Worm (Caenorhabditis elegans) whole organism, mixed stage, embryonic: ENCODE measurements around the gene Y50D4C.6.
A peak's percentile ranks its signal among the peaks of the same experiment; 100 is the strongest.

Source experiments
- M03D4.4 ChIP-seq: sonication (generic microtip); optimal IDR thresholded peaks from 2 replicates; lab custom pipeline; 2017; ENCODE audit warnings: mild to moderate bottlenecking, missing genetic modification characterization, missing compliant biosample characterization
- bed-3 ChIP-seq: fragments of 200-800 bp; sonication (Bioruptor generic); optimal IDR thresholded peaks from 3 replicates; lab custom pipeline; 2018; ENCODE audit warnings: mild to moderate bottlenecking, missing genetic modification characterization, moderate library complexity, missing compliant biosample characterization
- blmp-1 ChIP-seq: fragments of 150-350 bp; optimal IDR thresholded peaks from 2 replicates; lab custom pipeline; 2014; ENCODE audit warnings: missing biosample characterization, missing genetic modification characterization
- ceh-39 ChIP-seq: fragments of 150-350 bp; optimal IDR thresholded peaks from 2 replicates; lab custom pipeline; 2014; ENCODE audit warnings: missing biosample characterization, missing genetic modification characterization
- ceh-43 ChIP-seq: fragments of 200-800 bp; sonication (Bioruptor generic); optimal IDR thresholded peaks from 2 replicates; lab custom pipeline; 2018; ENCODE audit warnings: mild to moderate bottlenecking, missing genetic modification characterization, moderate library complexity, missing compliant biosample characterization
- ceh-83 ChIP-seq: fragments of 200-800 bp; sonication (Bioruptor generic); optimal IDR thresholded peaks from 2 replicates; lab custom pipeline; 2018; ENCODE audit warnings: mild to moderate bottlenecking, missing genetic modification characterization, missing compliant biosample characterization
- ces-1 ChIP-seq: fragments of 150-350 bp; optimal IDR thresholded peaks from 2 replicates; lab custom pipeline; 2014; ENCODE audit warnings: missing biosample characterization, missing genetic modification reagents, missing genetic modification characterization
- cnd-1 ChIP-seq: fragments of 200-800 bp; sonication (Bioruptor generic); optimal IDR thresholded peaks from 2 replicates; lab custom pipeline; 2018; ENCODE audit warnings: mild to moderate bottlenecking, missing genetic modification characterization, missing compliant biosample characterization
- drap-1 ChIP-seq: fragments of 200-800 bp; sonication (Bioruptor generic); optimal IDR thresholded peaks from 3 replicates; lab custom pipeline; 2018; ENCODE audit warnings: mild to moderate bottlenecking, missing genetic modification characterization, missing compliant biosample characterization
- elt-1 ChIP-seq: sonication (generic microtip); optimal IDR thresholded peaks from 2 replicates; lab custom pipeline; 2017; ENCODE audit warnings: missing genetic modification characterization, mild to moderate bottlenecking, missing compliant biosample characterization, antibody characterized with exemption, moderate library complexity, borderline replicate concordance; ENCODE audit not compliant: insufficient read depth
- elt-3 ChIP-seq: fragments of 150-350 bp; optimal IDR thresholded peaks from 2 replicates; lab custom pipeline; 2014; ENCODE audit warnings: missing biosample characterization, missing genetic modification characterization
- flh-1 ChIP-seq: fragments of 200-800 bp; sonication (Bioruptor generic); optimal IDR thresholded peaks from 2 replicates; lab custom pipeline; 2018; ENCODE audit warnings: mild to moderate bottlenecking, missing genetic modification characterization, moderate library complexity, missing compliant biosample characterization
- ham-2 ChIP-seq: fragments of 200-800 bp; sonication (Bioruptor generic); optimal IDR thresholded peaks from 2 replicates; lab custom pipeline; 2018; ENCODE audit warnings: mild to moderate bottlenecking, missing genetic modification characterization, missing compliant biosample characterization
- hlh-1 ChIP-seq: fragments of 150-350 bp; optimal IDR thresholded peaks from 2 replicates; lab custom pipeline; 2014; ENCODE audit warnings: missing biosample characterization, missing genetic modification reagents, missing genetic modification characterization
- lin-13 ChIP-seq: fragments of 150-350 bp; optimal IDR thresholded peaks from 2 replicates; lab custom pipeline; 2014; ENCODE audit warnings: missing biosample characterization, missing genetic modification characterization
- lsy-2 ChIP-seq: fragments of 150-350 bp; optimal IDR thresholded peaks from 2 replicates; lab custom pipeline; 2014; ENCODE audit warnings: missing biosample characterization, missing genetic modification characterization
- mab-5 ChIP-seq: fragments of 150-350 bp; optimal IDR thresholded peaks from 2 replicates; lab custom pipeline; 2014; ENCODE audit warnings: missing biosample characterization, missing genetic modification characterization
- mep-1 ChIP-seq: fragments of 150-350 bp; optimal IDR thresholded peaks from 2 replicates; lab custom pipeline; 2017; ENCODE audit warnings: missing biosample characterization, missing genetic modification reagents, missing genetic modification characterization, inconsistent platforms
- mls-2 ChIP-seq: sonication (generic microtip); optimal IDR thresholded peaks from 2 replicates; lab custom pipeline; 2016; ENCODE audit warnings: mild to moderate bottlenecking, missing genetic modification characterization, moderate library complexity, missing compliant biosample characterization
- nhr-12 ChIP-seq: fragments of 150-350 bp; optimal IDR thresholded peaks from 2 replicates; lab custom pipeline; 2014; ENCODE audit warnings: missing biosample characterization, missing genetic modification characterization
- nhr-2 ChIP-seq: fragments of 150-350 bp; optimal IDR thresholded peaks from 2 replicates; lab custom pipeline; 2014; ENCODE audit warnings: missing biosample characterization, missing genetic modification characterization
- nhr-237 ChIP-seq: fragments of 150-350 bp; optimal IDR thresholded peaks from 2 replicates; lab custom pipeline; 2014; ENCODE audit warnings: missing biosample characterization, missing genetic modification characterization
- nhr-28 ChIP-seq: fragments of 150-350 bp; optimal IDR thresholded peaks from 2 replicates; lab custom pipeline; 2014; ENCODE audit warnings: missing biosample characterization, missing genetic modification characterization
- nhr-76 ChIP-seq: sonication (generic microtip); optimal IDR thresholded peaks from 2 replicates; lab custom pipeline; 2017; ENCODE audit warnings: missing biosample characterization, missing genetic modification characterization
- pha-4 ChIP-seq: fragments of 150-350 bp; optimal IDR thresholded peaks from 2 replicates; lab custom pipeline; 2018; ENCODE audit warnings: missing biosample characterization, missing genetic modification reagents, missing genetic modification characterization
- sem-2 ChIP-seq: fragments of 200-800 bp; sonication (Bioruptor generic); optimal IDR thresholded peaks from 2 replicates; lab custom pipeline; 2018; ENCODE audit warnings: mild to moderate bottlenecking, missing genetic modification characterization, missing compliant biosample characterization
- snpc-4 ChIP-seq: fragments of 150-350 bp; optimal IDR thresholded peaks from 2 replicates; lab custom pipeline; 2014; ENCODE audit warnings: missing biosample characterization, missing genetic modification characterization
- sptf-1 ChIP-seq: sonication (generic microtip); optimal IDR thresholded peaks from 2 replicates; lab custom pipeline; 2017; ENCODE audit warnings: mild to moderate bottlenecking, missing genetic modification characterization, moderate library complexity, missing compliant biosample characterization
- tbx-8 ChIP-seq: fragments of 200-800 bp; sonication (Bioruptor generic); optimal IDR thresholded peaks from 2 replicates; lab custom pipeline; 2018; ENCODE audit warnings: mild to moderate bottlenecking, missing genetic modification characterization, moderate library complexity, missing compliant biosample characterization
- unc-120 ChIP-seq: sonication (generic microtip); optimal IDR thresholded peaks from 2 replicates; lab custom pipeline; 2017; ENCODE audit warnings: missing genetic modification characterization, missing compliant biosample characterization; ENCODE audit not compliant: poor library complexity, severe bottlenecking
- unc-39 ChIP-seq: fragments of 150-350 bp; optimal IDR thresholded peaks from 2 replicates; lab custom pipeline; 2014; ENCODE audit warnings: missing biosample characterization, missing genetic modification characterization
- unc-62 ChIP-seq: fragments of 150-350 bp; optimal IDR thresholded peaks from 2 replicates; lab custom pipeline; 2014; ENCODE audit warnings: missing biosample characterization, missing genetic modification reagents, missing genetic modification characterization
- zip-8 ChIP-seq: fragments of 150-350 bp; optimal IDR thresholded peaks from 2 replicates; lab custom pipeline; 2014; ENCODE audit warnings: missing biosample characterization, missing genetic modification characterization
- ztf-11 ChIP-seq: fragments of 150-350 bp; optimal IDR thresholded peaks from 2 replicates; lab custom pipeline; 2014; ENCODE audit warnings: missing biosample characterization, missing genetic modification characterization

The Y50D4C.6 gene

DNA sequence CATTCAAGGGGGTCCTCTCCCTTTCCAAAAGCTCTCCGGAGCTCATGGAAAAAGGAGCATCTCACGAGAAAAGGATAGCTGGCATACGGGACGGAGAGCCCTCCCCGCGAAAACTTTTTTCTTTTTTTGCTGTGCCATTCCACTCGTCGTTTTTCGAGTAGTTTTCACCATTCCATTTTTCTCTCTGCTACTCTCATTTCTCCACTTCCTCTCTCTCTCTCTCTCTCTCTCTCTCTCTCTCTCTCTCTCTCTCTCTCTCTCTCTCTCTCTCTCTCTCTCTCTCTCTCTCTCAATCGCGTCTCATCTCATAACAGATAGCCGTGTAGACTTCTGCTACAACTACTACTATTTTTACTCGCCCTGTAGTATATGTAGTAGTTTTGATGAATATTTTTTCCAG lies 30.0 kb upstream of the Y50D4C.6 start:
- TF ChIP-seq ceh-83 (GFP tag; lab: Kevin White, UChicago) (no peak), ceh-39 (tag; lab: Kevin White, UChicago) (no peak), lsy-2 (tag; lab: Kevin White, UChicago) (no peak), unc-62 (GFP tag; lab: Kevin White, UChicago) (peak; percentile 15), ham-2 (GFP tag; lab: Kevin White, UChicago) (no peak), elt-3 (tag; lab: Kevin White, UChicago) (no peak), unc-120 (tag; lab: Kevin White, UChicago) (no peak), ces-1 (GFP tag; lab: Kevin White, UChicago) (peak; percentile 21), tbx-8 (GFP tag; lab: Kevin White, UChicago) (no peak), mep-1 (tag; lab: Kevin White, UChicago) (no peak), bed-3 (GFP tag; lab: Kevin White, UChicago) (no peak), M03D4.4 (tag; lab: Kevin White, UChicago) (peak; percentile 16), cnd-1 (tag; lab: Kevin White, UChicago) (no peak), mab-5 (tag; lab: Kevin White, UChicago) (no peak), elt-1 (tag; lab: Kevin White, UChicago) (no peak), lin-13 (tag; lab: Kevin White, UChicago) (no peak), nhr-76 (no peak), nhr-2 (tag; lab: Kevin White, UChicago) (no peak), nhr-12 (no peak), flh-1 (GFP tag; lab: Kevin White, UChicago) (no peak), nhr-237 (no peak), mls-2 (peak; percentile 15), hlh-1 (tag; lab: Kevin White, UChicago) (no peak), zip-8 (tag; lab: Kevin White, UChicago) (no peak), ceh-43 (GFP tag; lab: Kevin White, UChicago) (no peak), sptf-1 (tag; lab: Kevin White, UChicago) (no peak), pha-4 (no peak), drap-1 (GFP tag; lab: Kevin White, UChicago) (no peak), sem-2 (GFP tag; lab: Kevin White, UChicago) (no peak), blmp-1 (tag; lab: Kevin White, UChicago) (no peak), ztf-11 (no peak)

DNA sequence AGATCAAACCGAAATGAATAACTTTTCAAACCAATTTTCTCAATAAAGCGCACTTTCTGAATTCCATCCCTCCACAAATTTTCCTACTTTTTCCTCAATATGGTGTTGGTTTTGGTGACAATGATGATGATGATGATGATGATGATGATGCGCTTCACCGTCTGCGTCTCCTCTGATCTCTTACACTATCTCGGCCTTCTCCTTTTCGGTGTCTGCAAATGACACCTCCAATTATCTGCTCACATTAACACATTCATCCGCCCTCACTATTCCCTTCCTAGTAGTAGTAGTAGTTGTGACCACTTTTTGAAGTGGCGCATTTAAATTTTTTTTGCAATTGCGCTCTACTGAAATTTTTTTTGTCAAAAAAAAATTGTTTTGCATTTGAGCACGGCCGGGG lies 29.0 kb upstream of the Y50D4C.6 start:
- TF ChIP-seq flh-1 (GFP tag; lab: Kevin White, UChicago): no peak
- TF ChIP-seq nhr-28 (tag; lab: Kevin White, UChicago): no peak
- no peak for TF ChIP-seq blmp-1 (tag; lab: Kevin White, UChicago)
- TF ChIP-seq drap-1 (GFP tag; lab: Kevin White, UChicago): no peak
- no peak for TF ChIP-seq elt-1 (tag; lab: Kevin White, UChicago)
- TF ChIP-seq pha-4: no peak
- TF ChIP-seq nhr-76: no peak
- TF ChIP-seq mls-2: peak; percentile 25
- TF ChIP-seq lsy-2 (tag; lab: Kevin White, UChicago): no peak
- TF ChIP-seq M03D4.4 (tag; lab: Kevin White, UChicago): no peak
- TF ChIP-seq ceh-43 (GFP tag; lab: Kevin White, UChicago): peak; percentile 54
- peak; percentile 67 for TF ChIP-seq unc-39 (tag; lab: Kevin White, UChicago)
- TF ChIP-seq nhr-2 (tag; lab: Kevin White, UChicago): no peak
- peak; percentile 68 for TF ChIP-seq unc-62 (GFP tag; lab: Kevin White, UChicago)
- no peak for TF ChIP-seq snpc-4
- no peak for TF ChIP-seq nhr-237
- no peak for TF ChIP-seq ces-1 (GFP tag; lab: Kevin White, UChicago)
- TF ChIP-seq mep-1 (tag; lab: Kevin White, UChicago): no peak
- TF ChIP-seq, all 35 proteins: peak for 4

DNA sequence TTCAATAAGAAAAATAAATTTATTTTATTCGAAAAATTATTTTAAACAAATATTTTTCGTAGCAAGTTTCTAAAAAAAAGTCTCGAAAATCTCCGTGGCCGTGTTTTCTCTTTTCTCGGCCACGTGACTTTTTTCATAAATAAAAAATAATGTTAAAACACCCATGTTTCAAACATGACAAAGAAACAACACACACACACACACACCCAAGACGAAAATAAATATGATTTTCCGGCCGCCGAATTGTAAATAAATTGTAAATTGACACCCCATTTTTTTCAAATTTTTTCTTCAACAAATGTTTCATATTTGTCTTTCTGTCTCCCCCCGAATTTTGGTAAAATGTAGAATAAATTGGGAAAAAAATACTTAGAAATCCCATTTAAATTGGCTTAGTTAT lies 28.2 kb upstream of the Y50D4C.6 start:
- TF ChIP-seq nhr-12: no peak
- no peak for TF ChIP-seq lsy-2 (tag; lab: Kevin White, UChicago)
- TF ChIP-seq ztf-11: no peak
- TF ChIP-seq drap-1 (GFP tag; lab: Kevin White, UChicago): no peak
- TF ChIP-seq mep-1 (tag; lab: Kevin White, UChicago): no peak
- TF ChIP-seq nhr-237: no peak
- no peak for TF ChIP-seq mab-5 (tag; lab: Kevin White, UChicago)
- no peak for TF ChIP-seq elt-3 (tag; lab: Kevin White, UChicago)
- TF ChIP-seq hlh-1 (tag; lab: Kevin White, UChicago): no peak
- TF ChIP-seq ces-1 (GFP tag; lab: Kevin White, UChicago): no peak
- no peak for TF ChIP-seq zip-8 (tag; lab: Kevin White, UChicago)
- no peak for TF ChIP-seq cnd-1 (tag; lab: Kevin White, UChicago)
- TF ChIP-seq blmp-1 (tag; lab: Kevin White, UChicago): no peak
- no peak for TF ChIP-seq nhr-28 (tag; lab: Kevin White, UChicago)
- TF ChIP-seq flh-1 (GFP tag; lab: Kevin White, UChicago): no peak
- TF ChIP-seq sem-2 (GFP tag; lab: Kevin White, UChicago): no peak
- TF ChIP-seq unc-62 (GFP tag; lab: Kevin White, UChicago): no peak
